Fruit fly (Drosophila melanogaster): ENCODE data around the gene dpr19.
A peak's percentile ranks its signal among the peaks of the same experiment; 100 is the strongest.

Gene dpr19

DNA sequence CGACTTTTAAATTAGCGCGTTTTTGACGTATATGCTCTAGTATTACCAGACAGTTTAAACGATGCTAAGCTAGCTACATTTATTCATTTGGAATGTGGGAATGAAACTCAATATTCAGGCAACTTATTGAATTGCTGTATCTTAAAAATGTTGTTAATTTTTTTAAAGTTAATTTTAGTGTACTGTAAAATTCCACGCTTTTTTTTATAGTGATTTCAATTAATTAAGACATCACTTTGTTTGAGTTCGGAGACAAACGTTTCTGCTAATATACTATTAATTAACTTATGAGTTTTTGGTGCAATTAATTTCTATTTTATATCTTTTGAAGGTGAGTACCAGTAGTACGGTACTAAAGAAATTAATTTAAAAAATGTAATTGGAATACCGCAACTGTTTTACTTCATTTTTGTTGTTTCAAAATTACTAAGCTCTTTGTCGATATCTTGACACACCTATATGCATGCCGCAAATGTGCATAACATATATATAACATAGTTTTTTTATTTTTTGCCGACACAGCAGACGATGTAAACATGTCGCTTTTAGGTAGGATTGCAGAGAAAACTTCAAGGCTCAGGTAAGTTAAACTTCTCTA, 10.3 kb downstream of the dpr19 start, which contains the start of the genes Cdk1 and mRpS7:
Gene Cdk1, minus strand, starts transcription at position 55 of the 598 bp plus-strand sequence.
Gene mRpS7, plus strand, starts transcription at position 455 of the 598 bp plus-strand sequence.
- no peak for TF ChIP-seq CG13204 (GFP tag; optimal IDR thresholded peaks at IDR 0.05)
- TF ChIP-seq EcR (GFP tag; optimal IDR thresholded peaks at IDR 0.05): no peak
- TF ChIP-seq Ets98B (GFP tag; IDR thresholded peaks at IDR 0.05): peak; percentile 46
- TF ChIP-seq fd96Ca (GFP tag; IDR thresholded peaks at IDR 0.05): no peak
- no peak for TF ChIP-seq gl (tag; optimal IDR thresholded peaks at IDR 0.05)
- TF ChIP-seq CG34367 (tag; optimal IDR thresholded peaks at IDR 0.05): peak; percentile 43
- TF ChIP-seq CG32121 (GFP tag; IDR thresholded peaks at IDR 0.05): peak; percentile 45; the same call in 1 of the 2 replicates
- TF ChIP-seq Pif1B (GFP tag; optimal IDR thresholded peaks at IDR 0.05): no peak
- no peak; the same call in 1 of the 2 replicates for TF ChIP-seq CG12605 (GFP tag; IDR thresholded peaks at IDR 0.05)
- TF ChIP-seq Snoo (tag; optimal IDR thresholded peaks at IDR 0.05): peak; percentile 62
- TF ChIP-seq CG8301 (tag; optimal IDR thresholded peaks at IDR 0.05): peak; percentile 55
- peak; percentile 66 for TF ChIP-seq CG17806 (tag; optimal IDR thresholded peaks at IDR 0.05)
- peak; percentile 71 for TF ChIP-seq CG9948 (tag; optimal IDR thresholded peaks at IDR 0.05)
- no peak for TF ChIP-seq rn (GFP tag; IDR thresholded peaks at IDR 0.05)
- peak; percentile 61 for TF ChIP-seq CG15710 (tag; optimal IDR thresholded peaks at IDR 0.05)
- TF ChIP-seq CG4496 (GFP tag; IDR thresholded peaks at IDR 0.05): peak; percentile 70; the same call in 2 of the 3 replicates
- TF ChIP-seq CG8159 (tag; optimal IDR thresholded peaks at IDR 0.05): peak; percentile 73
- no peak for TF ChIP-seq D1 (tag; optimal IDR thresholded peaks at IDR 0.05)
- peak; percentile 39 for TF ChIP-seq Pif1A (GFP tag; optimal IDR thresholded peaks at IDR 0.05)
- TF ChIP-seq CG14655 (GFP tag; optimal IDR thresholded peaks at IDR 0.05): no peak
- TF ChIP-seq CG10348 (GFP tag; IDR thresholded peaks at IDR 0.05): no peak

DNA sequence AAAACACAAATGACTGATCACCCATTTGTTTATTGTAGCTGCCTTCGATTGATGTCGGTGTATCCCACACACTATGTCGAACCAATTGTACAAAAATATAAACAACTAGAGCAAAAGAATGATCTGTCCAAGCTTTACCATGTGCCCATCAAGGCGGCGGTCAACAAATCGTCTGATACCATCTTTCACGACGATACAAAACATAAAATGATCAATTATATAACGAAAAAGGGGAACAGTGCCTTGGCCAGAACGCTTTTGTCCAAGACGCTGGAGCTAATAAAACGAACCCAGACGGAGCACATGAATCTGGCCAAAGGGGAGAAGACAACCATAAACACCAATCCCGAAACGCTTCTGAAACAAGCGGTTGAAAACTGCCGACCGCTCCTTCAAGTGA, 10.9 kb downstream of the dpr19 start:
- TF ChIP-seq D1 (tag; optimal IDR thresholded peaks at IDR 0.05): no peak
- TF ChIP-seq CG9948 (tag; optimal IDR thresholded peaks at IDR 0.05): no peak
- TF ChIP-seq CG34367 (tag; optimal IDR thresholded peaks at IDR 0.05): no peak
- no peak for TF ChIP-seq CG14655 (GFP tag; optimal IDR thresholded peaks at IDR 0.05)
- TF ChIP-seq Pif1B (GFP tag; optimal IDR thresholded peaks at IDR 0.05): no peak
- no peak for TF ChIP-seq Ets98B (GFP tag; IDR thresholded peaks at IDR 0.05)
- no peak for TF ChIP-seq CG10348 (GFP tag; IDR thresholded peaks at IDR 0.05)
- TF ChIP-seq CG32121 (GFP tag; IDR thresholded peaks at IDR 0.05): no peak
- TF ChIP-seq Pif1A (GFP tag; optimal IDR thresholded peaks at IDR 0.05): no peak
- TF ChIP-seq gl (tag; optimal IDR thresholded peaks at IDR 0.05): no peak

- TF ChIP-seq Ets98B (GFP tag; IDR thresholded peaks at IDR 0.05): peak; percentile 67
- no peak for TF ChIP-seq fd96Ca (GFP tag; IDR thresholded peaks at IDR 0.05)
- TF ChIP-seq CG34367 (tag; optimal IDR thresholded peaks at IDR 0.05): peak; percentile 17
- peak; percentile 31 for TF ChIP-seq CG8159 (tag; optimal IDR thresholded peaks at IDR 0.05)
- TF ChIP-seq Pif1A (GFP tag; optimal IDR thresholded peaks at IDR 0.05): peak; percentile 45
- peak; percentile 65; the same call in 2 of the 3 replicates for TF ChIP-seq CG4496 (GFP tag; IDR thresholded peaks at IDR 0.05)
- peak; percentile 39 for TF ChIP-seq CG15710 (tag; optimal IDR thresholded peaks at IDR 0.05)
- peak; percentile 16 for TF ChIP-seq CG8301 (tag; optimal IDR thresholded peaks at IDR 0.05)
- TF ChIP-seq Snoo (tag; optimal IDR thresholded peaks at IDR 0.05): peak; percentile 41
- peak; percentile 28 for TF ChIP-seq CG12605 (GFP tag; IDR thresholded peaks at IDR 0.05)
- TF ChIP-seq D1 (tag; optimal IDR thresholded peaks at IDR 0.05): peak; percentile 72
- peak; percentile 61; the same call in 1 of the 2 replicates for TF ChIP-seq CG32121 (GFP tag; IDR thresholded peaks at IDR 0.05)
- peak; percentile 32 for TF ChIP-seq CG9948 (tag; optimal IDR thresholded peaks at IDR 0.05)
- no peak for TF ChIP-seq EcR (GFP tag; optimal IDR thresholded peaks at IDR 0.05)
- TF ChIP-seq CG17806 (tag; optimal IDR thresholded peaks at IDR 0.05): peak; percentile 31
- TF ChIP-seq rn (GFP tag; IDR thresholded peaks at IDR 0.05): no peak
- TF ChIP-seq gl (tag; optimal IDR thresholded peaks at IDR 0.05): no peak
- no peak for TF ChIP-seq CG14655 (GFP tag; optimal IDR thresholded peaks at IDR 0.05)
- TF ChIP-seq Pif1B (GFP tag; optimal IDR thresholded peaks at IDR 0.05): no peak
- TF ChIP-seq CG13204 (GFP tag; optimal IDR thresholded peaks at IDR 0.05): no peak
- TF ChIP-seq CG10348 (GFP tag; IDR thresholded peaks at IDR 0.05): no peak
Observed at dm6 chr2L:10387869-10388726, 12.1 kb downstream of the dpr19 start, which contains the start of gene da. da (plus strand) TSS chr2L:10388105.

DNA sequence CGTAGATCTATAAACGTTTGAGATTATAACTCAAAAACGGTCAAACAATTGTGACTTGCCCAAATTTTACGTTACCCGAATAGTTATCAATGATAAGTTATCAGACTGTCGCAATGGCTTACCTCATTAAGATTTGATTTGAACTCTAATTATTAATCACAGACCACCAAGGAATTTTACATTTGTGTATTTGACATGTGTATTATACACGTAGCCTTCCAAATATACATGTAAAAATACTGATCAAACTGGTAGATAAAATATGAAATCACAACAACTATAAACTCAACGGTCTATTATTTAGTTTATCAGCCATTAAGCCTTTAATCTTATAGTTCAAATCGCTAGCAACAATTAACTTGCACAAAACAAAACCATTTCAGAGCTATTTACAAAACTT, 17.5 kb downstream of the dpr19 start:
- TF ChIP-seq Pif1B (GFP tag; optimal IDR thresholded peaks at IDR 0.05) (no peak), EcR (GFP tag; optimal IDR thresholded peaks at IDR 0.05) (no peak), CG14655 (GFP tag; optimal IDR thresholded peaks at IDR 0.05) (no peak), Snoo (tag; optimal IDR thresholded peaks at IDR 0.05) (no peak)

dm6 chr2L:10395035-10395434, 19.1 kb downstream of the dpr19 start:
- TF ChIP-seq CG8159 (tag; optimal IDR thresholded peaks at IDR 0.05): no peak
- no peak for TF ChIP-seq CG13204 (GFP tag; optimal IDR thresholded peaks at IDR 0.05)
- TF ChIP-seq CG12605 (GFP tag; IDR thresholded peaks at IDR 0.05): no peak
- no peak for TF ChIP-seq D1 (tag; optimal IDR thresholded peaks at IDR 0.05)
- no peak for TF ChIP-seq fd96Ca (GFP tag; IDR thresholded peaks at IDR 0.05)
- TF ChIP-seq Pif1A (GFP tag; optimal IDR thresholded peaks at IDR 0.05): no peak
- TF ChIP-seq Pif1B (GFP tag; optimal IDR thresholded peaks at IDR 0.05): no peak
- TF ChIP-seq Ets98B (GFP tag; IDR thresholded peaks at IDR 0.05): no peak
- no peak for TF ChIP-seq CG4496 (GFP tag; IDR thresholded peaks at IDR 0.05)
- no peak for TF ChIP-seq Snoo (tag; optimal IDR thresholded peaks at IDR 0.05)
- no peak for TF ChIP-seq EcR (GFP tag; optimal IDR thresholded peaks at IDR 0.05)
- TF ChIP-seq CG8301 (tag; optimal IDR thresholded peaks at IDR 0.05): no peak
- TF ChIP-seq CG10348 (GFP tag; IDR thresholded peaks at IDR 0.05): no peak
- no peak for TF ChIP-seq CG17806 (tag; optimal IDR thresholded peaks at IDR 0.05)
- no peak for TF ChIP-seq gl (tag; optimal IDR thresholded peaks at IDR 0.05)
- TF ChIP-seq rn (GFP tag; IDR thresholded peaks at IDR 0.05): no peak
- TF ChIP-seq CG14655 (GFP tag; optimal IDR thresholded peaks at IDR 0.05): no peak
